Fruit fly (Drosophila melanogaster) whole organism, embryonic: ENCODE data around the gene Rai1.

Experiments used
- Antp ChIP-seq: fragments of 200-800 bp; sonication (Bioruptor generic); optimal IDR thresholded peaks from 3 replicates; lab custom pipeline; 2016; ENCODE audit warnings: missing biosample characterization, missing genetic modification characterization
- Atf3 ChIP-seq: fragments of 200-800 bp; sonication (Bioruptor generic); optimal IDR thresholded peaks from 3 replicates; lab custom pipeline; 2016; ENCODE audit warnings: missing biosample characterization, missing genetic modification characterization
- B-H2 ChIP-seq: fragments of 200-800 bp; sonication (Bioruptor generic); optimal IDR thresholded peaks from 2 replicates; lab custom pipeline; 2018; ENCODE audit warnings: missing biosample characterization, mild to moderate bottlenecking, missing genetic modification characterization
- CG10565 ChIP-seq: fragments of 200-800 bp; sonication (Bioruptor generic); optimal IDR thresholded peaks from 3 replicates; lab custom pipeline; 2016; ENCODE audit warnings: missing biosample characterization, mild to moderate bottlenecking, missing genetic modification characterization
- CG10979 ChIP-seq: fragments of 200-800 bp; sonication (Bioruptor generic); optimal IDR thresholded peaks from 2 replicates; lab custom pipeline; 2018; ENCODE audit warnings: missing biosample characterization, mild to moderate bottlenecking, missing genetic modification characterization, moderate library complexity
- CG13123 ChIP-seq: fragments of 200-800 bp; sonication (Bioruptor generic); optimal IDR thresholded peaks from 2 replicates; lab custom pipeline; 2016; ENCODE audit warnings: missing biosample characterization, missing genetic modification characterization
- CG14014 ChIP-seq: fragments of 200-800 bp; sonication (Bioruptor generic); IDR thresholded peaks from 2 replicates; pipeline ENCODE4 v1.3.6; 2022; ENCODE audit warnings: missing biosample characterization, missing genetic modification characterization
- CG15073 ChIP-seq: fragments of 200-800 bp; sonication (Bioruptor generic); optimal IDR thresholded peaks from 2 replicates; lab custom pipeline; 2016; ENCODE audit warnings: missing biosample characterization, missing genetic modification characterization
- CG15514 ChIP-seq: fragments of 200-800 bp; sonication (Bioruptor generic); optimal IDR thresholded peaks from 3 replicates; lab custom pipeline; 2017; ENCODE audit warnings: missing biosample characterization, missing genetic modification characterization, mild to moderate bottlenecking, moderate library complexity, missing genetic modification reagents
- CG16813 ChIP-seq: fragments of 200-800 bp; sonication (Bioruptor generic); IDR thresholded peaks from 3 replicates; pipeline ENCODE4 v1.3.6; 2022; ENCODE audit warnings: missing biosample characterization, missing genetic modification characterization; ENCODE audit not compliant: partially characterized antibody
- CG18262 ChIP-seq: fragments of 200-800 bp; optimal IDR thresholded peaks from 3 replicates; lab custom pipeline; 2019; ENCODE audit warnings: missing biosample characterization, mild to moderate bottlenecking, missing genetic modification characterization, moderate library complexity
- CG18764 ChIP-seq: fragments of 200-800 bp; sonication (Bioruptor generic); optimal IDR thresholded peaks from 3 replicates; lab custom pipeline; 2016; ENCODE audit warnings: missing biosample characterization, missing genetic modification characterization
- CG31365 ChIP-seq: fragments of 200-800 bp; sonication (Bioruptor generic); optimal IDR thresholded peaks from 2 replicates; lab custom pipeline; 2018; ENCODE audit warnings: missing biosample characterization, mild to moderate bottlenecking, missing genetic modification characterization
- CG32532 ChIP-seq: fragments of 200-800 bp; sonication (Bioruptor generic); IDR thresholded peaks from 2 replicates; pipeline ENCODE4 v1.3.6; 2022; ENCODE audit warnings: missing biosample characterization, missing genetic modification characterization
- CG33213 ChIP-seq: fragments of 200-800 bp; sonication (Bioruptor generic); optimal IDR thresholded peaks from 3 replicates; lab custom pipeline; 2016; ENCODE audit warnings: missing biosample characterization, missing genetic modification characterization
- CG4820 ChIP-seq: fragments of 200-800 bp; sonication (Bioruptor generic); optimal IDR thresholded peaks from 3 replicates; lab custom pipeline; 2016; ENCODE audit warnings: missing biosample characterization, missing genetic modification characterization
- CG6654 ChIP-seq: fragments of 200-800 bp; sonication (Bioruptor generic); optimal IDR thresholded peaks from 2 replicates; lab custom pipeline; 2017; ENCODE audit warnings: missing biosample characterization, mild to moderate bottlenecking, missing genetic modification characterization
- CG6683 ChIP-seq: fragments of 200-800 bp; sonication (Bioruptor generic); optimal IDR thresholded peaks from 2 replicates; lab custom pipeline; 2017; ENCODE audit warnings: missing biosample characterization, mild to moderate bottlenecking, missing genetic modification characterization, missing genetic modification reagents
- CG6813 ChIP-seq: fragments of 200-800 bp; sonication (Bioruptor generic); optimal IDR thresholded peaks from 2 replicates; lab custom pipeline; 2017; ENCODE audit warnings: missing biosample characterization, missing genetic modification characterization, mild to moderate bottlenecking, moderate library complexity, missing genetic modification reagents
- CG9797 ChIP-seq: fragments of 200-800 bp; sonication (Bioruptor generic); optimal IDR thresholded peaks from 3 replicates; lab custom pipeline; 2018; ENCODE audit warnings: missing biosample characterization, mild to moderate bottlenecking, missing genetic modification characterization
- CkIIα-i1 ChIP-seq: fragments of 200-800 bp; sonication (Bioruptor generic); IDR thresholded peaks from 2 replicates; pipeline ENCODE4 v1.3.6; 2022; ENCODE audit warnings: missing biosample characterization, missing genetic modification characterization
- Dip3 ChIP-seq: fragments of 200-800 bp; sonication (Bioruptor generic); optimal IDR thresholded peaks from 3 replicates; lab custom pipeline; 2016; ENCODE audit warnings: missing biosample characterization, missing genetic modification characterization
- ERR ChIP-seq: fragments of 200-800 bp; sonication (Bioruptor generic); optimal IDR thresholded peaks from 2 replicates; lab custom pipeline; 2016; ENCODE audit warnings: missing biosample characterization, missing genetic modification characterization
- Eip74EF ChIP-seq, 2 experiments: fragments of 200-800 bp in 1 of 2; fragments of >200 bp in 1 of 2; sonication (Bioruptor generic) in 1 of 2; optimal IDR thresholded peaks; 2 replicates each; lab custom pipeline; 2017 to 2019; ENCODE audit warnings: missing biosample characterization in 2 of 2, missing genetic modification characterization in 2 of 2, mild to moderate bottlenecking in 1 of 2, moderate library complexity in 1 of 2
- Lhr ChIP-seq: fragments of 200-800 bp; sonication (Bioruptor generic); optimal IDR thresholded peaks from 3 replicates; lab custom pipeline; 2017; ENCODE audit warnings: mild to moderate bottlenecking, missing biosample characterization, missing genetic modification reagents, missing genetic modification characterization
- Lim3 ChIP-seq: fragments of 200-800 bp; sonication (Bioruptor generic); IDR thresholded peaks from 2 replicates; pipeline ENCODE4 v1.3.6; 2022; ENCODE audit warnings: missing biosample characterization, missing genetic modification characterization
- Max ChIP-seq: fragments of 200-800 bp; sonication (Bioruptor generic); optimal IDR thresholded peaks from 2 replicates; lab custom pipeline; 2016; ENCODE audit warnings: missing biosample characterization, mild to moderate bottlenecking, missing genetic modification characterization
- Med ChIP-seq: fragments of 200-800 bp; sonication (Bioruptor generic); peaks from one replicate; lab custom pipeline; 2016; ENCODE audit warnings: missing biosample characterization, missing genetic modification characterization, mild to moderate bottlenecking, inconsistent platforms, moderate library complexity
- NC2α ChIP-seq: fragments of 200-800 bp; sonication (Bioruptor generic); optimal IDR thresholded peaks from 2 replicates; lab custom pipeline; 2016; ENCODE audit warnings: missing biosample characterization, missing genetic modification characterization
- Nf-YB ChIP-seq: fragments of 200-800 bp; sonication (Bioruptor generic); optimal IDR thresholded peaks from 3 replicates; lab custom pipeline; 2019; ENCODE audit warnings: missing biosample characterization, mild to moderate bottlenecking, missing genetic modification characterization, moderate library complexity
- Sin3A ChIP-seq: fragments of >200 bp; optimal IDR thresholded peaks from 2 replicates; lab custom pipeline; 2018
- Sox100B ChIP-seq: fragments of 200-800 bp; sonication (Bioruptor generic); optimal IDR thresholded peaks from 3 replicates; lab custom pipeline; 2018; ENCODE audit warnings: missing biosample characterization, mild to moderate bottlenecking, missing genetic modification characterization
- abd-A ChIP-seq: fragments of 200-800 bp; sonication (Bioruptor generic); optimal IDR thresholded peaks from 3 replicates; lab custom pipeline; 2019; ENCODE audit warnings: missing biosample characterization, mild to moderate bottlenecking, missing genetic modification characterization, moderate library complexity
- ac ChIP-seq: fragments of 200-800 bp; sonication (Bioruptor generic); optimal IDR thresholded peaks from 3 replicates; lab custom pipeline; 2017; ENCODE audit warnings: missing biosample characterization, mild to moderate bottlenecking, missing genetic modification characterization
- aop ChIP-seq: fragments of 200-800 bp; sonication (Bioruptor generic); IDR thresholded peaks from 2 replicates; pipeline ENCODE4 v1.3.6; 2022; ENCODE audit warnings: missing biosample characterization, missing genetic modification characterization
- bcd ChIP-seq: fragments of 200-800 bp; sonication (Bioruptor generic); optimal IDR thresholded peaks from 2 replicates; lab custom pipeline; 2017; ENCODE audit warnings: missing biosample characterization, mild to moderate bottlenecking, missing genetic modification characterization
- bigmax ChIP-seq: fragments of 200-800 bp; sonication (Bioruptor generic); optimal IDR thresholded peaks from 2 replicates; lab custom pipeline; 2018; ENCODE audit warnings: missing biosample characterization, mild to moderate bottlenecking, missing genetic modification characterization
- cwo ChIP-seq: fragments of 200-800 bp; sonication (Bioruptor generic); optimal IDR thresholded peaks from 3 replicates; lab custom pipeline; 2017; ENCODE audit warnings: missing biosample characterization, missing genetic modification characterization, mild to moderate bottlenecking, moderate library complexity, missing genetic modification reagents
- fd3F ChIP-seq: fragments of 200-800 bp; sonication (Bioruptor generic); optimal IDR thresholded peaks from 2 replicates; lab custom pipeline; 2018; ENCODE audit warnings: missing biosample characterization, mild to moderate bottlenecking, missing genetic modification characterization, moderate library complexity
- fd64A ChIP-seq: fragments of 200-800 bp; sonication (Bioruptor generic); optimal IDR thresholded peaks from 3 replicates; lab custom pipeline; 2018; ENCODE audit warnings: missing biosample characterization, mild to moderate bottlenecking, missing genetic modification characterization
- gcm ChIP-seq: fragments of 200-800 bp; sonication (Bioruptor generic); optimal IDR thresholded peaks from 2 replicates; lab custom pipeline; 2019; ENCODE audit warnings: missing biosample characterization, mild to moderate bottlenecking, missing genetic modification characterization, moderate library complexity
- h ChIP-seq: fragments of >200 bp; optimal IDR thresholded peaks from 2 replicates; lab custom pipeline; 2017
- ken ChIP-seq: fragments of 200-800 bp; sonication (Bioruptor generic); IDR thresholded peaks from 3 replicates; pipeline ENCODE4 v1.3.6; 2022; ENCODE audit warnings: missing biosample characterization, missing genetic modification characterization
- nmo ChIP-seq: fragments of 200-800 bp; sonication (Bioruptor generic); optimal IDR thresholded peaks from 2 replicates; lab custom pipeline; 2018; ENCODE audit warnings: missing biosample characterization, mild to moderate bottlenecking, missing genetic modification characterization, moderate library complexity
- pan ChIP-seq, 4 experiments: fragments of >200 bp in 3 of 4; fragments of 200-800 bp in 1 of 4; sonication (Bioruptor generic) in 1 of 4; optimal IDR thresholded peaks in 3 of 4; IDR thresholded peaks in 1 of 4; 2 replicates each; pipeline versions ENCODE4 v1.3.6 to Lab custom; 2017 to 2022; ENCODE audit warnings: missing biosample characterization in 2 of 4, missing genetic modification characterization in 2 of 4, mixed read lengths in 1 of 4
- pros ChIP-seq: fragments of 200-800 bp; sonication (Bioruptor generic); optimal IDR thresholded peaks from 3 replicates; lab custom pipeline; 2019; ENCODE audit warnings: missing biosample characterization, mild to moderate bottlenecking, missing genetic modification characterization, moderate library complexity
- rib ChIP-seq: fragments of 200-800 bp; sonication (Bioruptor generic); IDR thresholded peaks from 2 replicates; pipeline ENCODE4 v1.3.6; 2022; ENCODE audit warnings: missing biosample characterization, missing genetic modification characterization
- run ChIP-seq: fragments of 200-800 bp; sonication (Bioruptor generic); optimal IDR thresholded peaks from 3 replicates; lab custom pipeline; 2018; ENCODE audit warnings: missing biosample characterization, mild to moderate bottlenecking, missing genetic modification characterization
- slou ChIP-seq: fragments of 200-800 bp; sonication (Bioruptor generic); optimal IDR thresholded peaks from 3 replicates; lab custom pipeline; 2016; ENCODE audit warnings: missing biosample characterization, missing genetic modification characterization
- trh ChIP-seq: fragments of 200-800 bp; sonication (Bioruptor generic); optimal IDR thresholded peaks from 2 replicates; lab custom pipeline; 2016; ENCODE audit warnings: missing biosample characterization, missing genetic modification characterization

Rai1 gene

dm6 chrX:16833097-16833496 lies 30.0 kb upstream of the Rai1 start (continued):
- TF ChIP-seq nmo (peak; percentile 91), bcd (GFP tag; lab: Kevin White, UChicago) (peak; percentile 71), Eip74EF (GFP tag; optimal IDR thresholded peaks at IDR 0.05; lab: Kevin White, UChicago) (peak in 1 of 2 experiments; percentile 82), CG15514 (GFP tag; lab: Kevin White, UChicago) (peak; percentile 22), run (peak; percentile 65), CG6683 (no peak), cwo (GFP tag; lab: Kevin White, UChicago) (peak; percentile 36), trh (GFP tag; lab: Kevin White, UChicago) (no peak), ken (GFP tag; lab: Robert Waterston, UW) (peak; percentile 83), pan (optimal IDR thresholded peaks at IDR 0.05; lab: Kevin White, UChicago) (no peak), pan (GFP tag; optimal IDR thresholded peaks at IDR 0.05 in 1 of 2, IDR thresholded peaks at IDR 0.05 in 1 of 2) (peak in 1 of 2 experiments; percentile 70), ERR (peak; percentile 52), CG18764 (peak; percentile 54), CG16813 (no peak), CG32532 (GFP tag; lab: Robert Waterston, UW) (peak; percentile 61), CG4820 (GFP tag; lab: Kevin White, UChicago) (peak; percentile 75), CG10979 (tag; lab: Kevin White, UChicago) (peak; percentile 84), Atf3 (GFP tag; lab: Kevin White, UChicago) (peak; percentile 62), NC2α (GFP tag; lab: Kevin White, UChicago) (no peak), CG13123 (GFP tag; lab: Kevin White, UChicago) (peak; percentile 13), Sin3A (no peak), CG33213 (GFP tag; lab: Kevin White, UChicago) (peak; percentile 62), Lim3 (GFP tag; lab: Robert Waterston, UW) (0 out of 2 replicates have a peak, but pooled peaks have one; percentile 30), CG31365 (tag; lab: Kevin White, UChicago) (peak; percentile 44), Nf-YB (GFP tag; lab: Kevin White, UChicago) (peak; percentile 44), Med (GFP tag; lab: Kevin White, UChicago) (peak; percentile 90), Antp (peak; percentile 68), pros (no peak), CG10565 (GFP tag; lab: Kevin White, UChicago) (no peak), h (lab: Kevin White, UChicago) (no peak), CG14014 (GFP tag; lab: Robert Waterston, UW) (peak; percentile 72; the same call in 1 of the 2 replicates), slou (GFP tag; lab: Kevin White, UChicago) (peak; percentile 26), B-H2 (GFP tag; lab: Kevin White, UChicago) (no peak), abd-A (tag; lab: Kevin White, UChicago) (no peak), Sox100B (GFP tag; lab: Kevin White, UChicago) (peak; percentile 70), CG6813 (peak; percentile 61), CG18262 (tag; lab: Kevin White, UChicago) (peak; percentile 81), Lhr (peak; percentile 45), rib (GFP tag; lab: Robert Waterston, UW) (no peak), Max (GFP tag; lab: Kevin White, UChicago) (peak; percentile 27), CkIIα-i1 (GFP tag; lab: Robert Waterston, UW) (no peak), ac (GFP tag; lab: Kevin White, UChicago) (no peak), fd3F (peak; percentile 43), bigmax (no peak), aop (0 out of 2 replicates have a peak, but pooled peaks have one; percentile 39), fd64A (GFP tag; lab: Kevin White, UChicago) (peak; percentile 57), CG15073 (no peak), CG6654 (GFP tag; lab: Kevin White, UChicago) (peak; percentile 63), CG9797 (GFP tag; lab: Kevin White, UChicago) (no peak), gcm (GFP tag; lab: Kevin White, UChicago) (peak; percentile 61), Dip3 (no peak)
